Worm (Caenorhabditis elegans): ENCODE measurements around the gene nhr-291.

The nhr-291 gene

DNA sequence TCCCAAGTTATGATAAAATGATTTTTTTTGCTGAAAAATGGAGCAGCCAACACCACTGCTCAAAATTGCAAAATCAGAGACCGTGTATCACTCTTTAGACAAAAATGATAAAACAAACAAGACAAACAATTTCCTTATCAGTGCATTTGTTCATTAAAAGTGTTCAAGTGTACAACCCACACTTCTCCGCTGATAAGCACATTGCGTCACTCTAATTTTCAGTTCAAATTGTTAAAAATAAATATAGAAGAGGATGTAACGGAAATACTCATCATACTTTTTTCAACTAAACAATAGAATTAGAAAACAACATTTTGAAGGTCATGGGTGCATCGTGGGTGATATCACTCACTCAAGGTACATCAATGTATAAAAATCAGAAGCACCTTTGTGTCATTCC is at the start of gene nhr-291:
Gene nhr-291 (plus strand): TSS at position 324 of the 400 bp plus-strand sequence.
- TF ChIP-seq cnd-1 (tag; optimal IDR thresholded peaks at IDR 0.05), result no peak
- TF ChIP-seq nhr-237 (tag; optimal IDR thresholded peaks at IDR 0.05), result no peak
- no peak for TF ChIP-seq nhr-12 (tag; optimal IDR thresholded peaks at IDR 0.05)
- no peak for TF ChIP-seq sem-2 (GFP tag; optimal IDR thresholded peaks at IDR 0.05)
- TF ChIP-seq zip-8 (tag; optimal IDR thresholded peaks at IDR 0.05), result no peak
- no peak for TF ChIP-seq mab-5 (tag; optimal IDR thresholded peaks at IDR 0.05)
- TF ChIP-seq ceh-39 (tag; optimal IDR thresholded peaks at IDR 0.05), result no peak
- no peak for TF ChIP-seq snpc-4 (tag; optimal IDR thresholded peaks at IDR 0.05)
- no peak for TF ChIP-seq nhr-2 (tag; optimal IDR thresholded peaks at IDR 0.05)

DNA sequence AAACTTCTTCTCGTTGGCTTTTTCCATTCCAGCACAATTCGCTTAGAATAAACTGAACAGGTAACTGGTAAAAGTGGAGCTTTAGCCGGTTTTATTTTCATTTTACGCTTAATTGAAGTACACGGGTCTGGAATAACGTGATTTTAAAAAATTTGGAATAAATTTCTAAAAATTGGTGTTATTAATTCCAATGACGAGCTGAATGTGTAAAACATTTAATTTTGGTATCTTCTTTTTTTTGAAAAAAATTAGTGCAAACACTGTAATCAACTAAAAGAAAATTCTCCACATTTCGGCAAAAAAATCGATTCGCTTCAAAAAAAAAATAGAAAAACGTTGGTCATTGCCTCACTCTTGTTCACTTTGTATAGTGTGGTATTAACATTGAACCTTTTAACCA is 46.5 kb upstream of the nhr-291 start, which contains the start of gene T10H4.4:
Gene T10H4.4 (minus strand): TSS at position 101 of the 400 bp plus-strand sequence.
- TF ChIP-seq sem-2 (GFP tag; optimal IDR thresholded peaks at IDR 0.05) (no peak), ztf-11 (tag; optimal IDR thresholded peaks at IDR 0.05) (no peak), bed-3 (GFP tag; optimal IDR thresholded peaks at IDR 0.05) (no peak), ceh-43 (GFP tag; optimal IDR thresholded peaks at IDR 0.05) (no peak), mab-5 (tag; optimal IDR thresholded peaks at IDR 0.05) (no peak), zip-8 (tag; optimal IDR thresholded peaks at IDR 0.05) (no peak), unc-62 (GFP tag; optimal IDR thresholded peaks at IDR 0.05) (no peak), snpc-4 (tag; optimal IDR thresholded peaks at IDR 0.05) (no peak), ceh-39 (tag; optimal IDR thresholded peaks at IDR 0.05) (no peak), elt-1 (tag; optimal IDR thresholded peaks at IDR 0.05; ENCODE audit: borderline replicate concordance, insufficient read depth) (no peak), sptf-1 (tag; optimal IDR thresholded peaks at IDR 0.05) (no peak), nhr-28 (tag; optimal IDR thresholded peaks at IDR 0.05) (no peak), unc-39 (tag; optimal IDR thresholded peaks at IDR 0.05) (no peak), lin-13 (tag; optimal IDR thresholded peaks at IDR 0.05) (no peak), nhr-76 (tag; optimal IDR thresholded peaks at IDR 0.05) (no peak), unc-120 (tag; optimal IDR thresholded peaks at IDR 0.05; ENCODE audit: poor library complexity, severe bottlenecking) (no peak), ces-1 (GFP tag; optimal IDR thresholded peaks at IDR 0.05) (no peak), ceh-83 (GFP tag; optimal IDR thresholded peaks at IDR 0.05) (no peak), flh-1 (GFP tag; optimal IDR thresholded peaks at IDR 0.05) (no peak), hlh-1 (tag; optimal IDR thresholded peaks at IDR 0.05) (no peak)

DNA sequence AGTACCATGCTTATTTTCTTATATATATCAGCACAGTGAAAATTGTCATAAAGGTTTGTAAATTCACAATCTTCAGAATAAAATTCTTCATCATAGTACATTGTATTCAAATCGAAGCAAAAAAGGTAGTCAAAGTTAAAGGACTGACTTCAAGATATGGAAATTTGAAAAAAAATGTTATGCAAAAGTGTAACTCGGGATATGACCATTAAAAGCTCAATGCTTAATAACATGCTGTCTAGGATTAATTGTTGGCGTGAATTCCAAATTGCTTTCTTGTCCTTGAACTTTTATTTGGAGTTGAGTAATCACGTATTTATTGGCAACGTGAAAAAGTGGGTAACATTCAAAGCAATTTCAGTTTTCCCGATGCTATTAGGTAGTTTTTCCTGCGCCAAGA is 44.0 kb upstream of the nhr-291 start, which contains the start of gene srw-16:
Gene srw-16 (minus strand): TSS at position 101 of the 400 bp plus-strand sequence.
- TF ChIP-seq pha-4 (tag; optimal IDR thresholded peaks at IDR 0.05), result no peak
- no peak for TF ChIP-seq nhr-76 (tag; optimal IDR thresholded peaks at IDR 0.05)
- TF ChIP-seq mls-2 (tag; optimal IDR thresholded peaks at IDR 0.05), result no peak
- no peak for TF ChIP-seq hlh-1 (tag; optimal IDR thresholded peaks at IDR 0.05)
- no peak for TF ChIP-seq ceh-39 (tag; optimal IDR thresholded peaks at IDR 0.05)
- TF ChIP-seq cnd-1 (tag; optimal IDR thresholded peaks at IDR 0.05), result no peak
- TF ChIP-seq unc-120 (tag; optimal IDR thresholded peaks at IDR 0.05; ENCODE audit: poor library complexity, severe bottlenecking), result no peak
- no peak for TF ChIP-seq bed-3 (GFP tag; optimal IDR thresholded peaks at IDR 0.05)
- TF ChIP-seq mab-5 (tag; optimal IDR thresholded peaks at IDR 0.05), result no peak
- TF ChIP-seq sem-2 (GFP tag; optimal IDR thresholded peaks at IDR 0.05), result no peak

DNA sequence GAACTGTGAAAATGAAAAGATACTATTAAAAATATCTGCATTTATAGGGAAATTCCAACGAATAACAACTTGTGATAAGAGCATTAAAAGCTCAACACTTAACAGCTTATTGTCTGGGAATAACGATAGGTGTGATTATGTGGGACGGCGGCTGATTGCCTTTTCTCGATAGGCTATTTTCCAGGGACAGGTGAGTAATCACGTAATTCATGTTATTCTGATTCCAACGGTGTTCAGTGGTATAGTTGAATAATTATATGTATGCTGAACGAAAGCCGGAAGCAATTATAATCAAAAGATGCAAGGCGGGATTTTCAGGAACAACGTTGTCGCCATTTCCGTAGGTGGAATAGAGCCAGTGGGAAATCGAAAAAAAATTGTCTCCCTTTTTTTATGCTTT is 41.8 kb upstream of the nhr-291 start, which contains the start of gene srw-17:
Gene srw-17 (minus strand): TSS at position 101 of the 400 bp plus-strand sequence.
- no peak for TF ChIP-seq ceh-83 (GFP tag; optimal IDR thresholded peaks at IDR 0.05)
- TF ChIP-seq ceh-39 (tag; optimal IDR thresholded peaks at IDR 0.05), result no peak
- no peak for TF ChIP-seq elt-1 (tag; optimal IDR thresholded peaks at IDR 0.05; ENCODE audit: borderline replicate concordance, insufficient read depth)
- TF ChIP-seq flh-1 (GFP tag; optimal IDR thresholded peaks at IDR 0.05), result no peak
- TF ChIP-seq ceh-43 (GFP tag; optimal IDR thresholded peaks at IDR 0.05), result no peak
- TF ChIP-seq snpc-4 (tag; optimal IDR thresholded peaks at IDR 0.05), result no peak
- TF ChIP-seq lin-32 (GFP tag; optimal IDR thresholded peaks at IDR 0.05), result no peak
- no peak for TF ChIP-seq tbx-8 (GFP tag; optimal IDR thresholded peaks at IDR 0.05)
- TF ChIP-seq lin-13 (tag; optimal IDR thresholded peaks at IDR 0.05), result no peak
- no peak for TF ChIP-seq hlh-1 (tag; optimal IDR thresholded peaks at IDR 0.05)
- no peak for TF ChIP-seq pha-4 (tag; optimal IDR thresholded peaks at IDR 0.05)
- no peak for TF ChIP-seq mab-5 (tag; optimal IDR thresholded peaks at IDR 0.05)
- TF ChIP-seq drap-1 (GFP tag; optimal IDR thresholded peaks at IDR 0.05), result no peak

DNA sequence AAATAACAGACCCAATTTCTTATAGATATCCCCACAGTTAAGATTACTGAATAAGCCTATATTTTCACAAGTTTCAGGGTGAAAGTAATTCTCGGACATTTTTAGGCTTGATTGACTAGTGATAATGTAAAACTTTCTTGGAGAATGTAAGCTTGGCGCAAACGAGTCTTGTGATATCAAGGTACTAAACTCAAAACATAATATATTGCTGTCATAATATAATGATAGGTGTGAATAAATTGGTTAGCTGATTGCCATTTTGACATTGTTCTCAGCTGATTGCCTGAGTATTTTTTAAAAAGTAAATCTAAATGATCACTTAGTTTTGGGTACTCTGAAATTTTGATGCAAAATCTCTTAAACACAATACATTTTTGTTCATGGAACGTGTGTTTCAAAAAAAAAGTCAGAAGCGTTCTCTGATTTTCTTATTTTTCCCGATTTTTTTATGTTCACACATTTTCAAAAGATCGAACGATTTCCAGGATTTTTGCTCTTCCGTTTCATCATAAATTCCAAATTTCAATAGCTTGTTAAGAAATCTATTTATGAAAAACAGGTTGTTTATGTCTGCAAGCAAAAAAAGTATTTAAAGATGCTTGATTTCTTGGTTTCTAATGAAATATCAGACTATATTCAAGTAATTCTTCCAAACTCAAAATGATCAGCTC is 37.3 kb upstream of the nhr-291 start, which contains the start of the genes srw-19 and srx-51:
Gene srw-19 (minus strand): TSS at position 101 of the 671 bp plus-strand sequence.
Gene srx-51 (plus strand): TSS at position 621 of the 671 bp plus-strand sequence.
- TF ChIP-seq mep-1 (tag; optimal IDR thresholded peaks at IDR 0.05) (no peak), lsy-2 (tag; optimal IDR thresholded peaks at IDR 0.05) (no peak), nhr-2 (tag; optimal IDR thresholded peaks at IDR 0.05) (no peak), ceh-83 (GFP tag; optimal IDR thresholded peaks at IDR 0.05) (no peak), sem-2 (GFP tag; optimal IDR thresholded peaks at IDR 0.05) (no peak), lin-32 (GFP tag; optimal IDR thresholded peaks at IDR 0.05) (no peak), cnd-1 (tag; optimal IDR thresholded peaks at IDR 0.05) (no peak), ham-2 (GFP tag; optimal IDR thresholded peaks at IDR 0.05) (no peak), hlh-1 (tag; optimal IDR thresholded peaks at IDR 0.05) (no peak), flh-1 (GFP tag; optimal IDR thresholded peaks at IDR 0.05) (no peak), tbx-8 (GFP tag; optimal IDR thresholded peaks at IDR 0.05) (no peak), ztf-11 (tag; optimal IDR thresholded peaks at IDR 0.05) (no peak), unc-120 (tag; optimal IDR thresholded peaks at IDR 0.05; ENCODE audit: poor library complexity, severe bottlenecking) (no peak)
